Worm (Caenorhabditis elegans) whole organism, L1 larva: ENCODE data around the gene C49C3.7.

Experiments
- ama-1 ChIP-seq: fragments of 150-350 bp; optimal IDR thresholded peaks from 2 replicates; lab custom pipeline; 2014
- efl-1 ChIP-seq, 4 experiments: fragments of 150-350 bp; optimal IDR thresholded peaks in 3 of 4; peaks in 1 of 4; 1 replicate in 1 of 4; 2 replicates in 3 of 4; lab custom pipeline; 2014; ENCODE audit warnings: missing biosample characterization in 2 of 4, missing genetic modification characterization in 2 of 4, missing genetic modification reagents in 2 of 4
- elt-3 ChIP-seq, 6 experiments: fragments of 150-350 bp in 1 of 6; sonication (generic microtip); optimal IDR thresholded peaks; 2 replicates each; lab custom pipeline; 2017 to 2018; ENCODE audit warnings: missing biosample characterization in 6 of 6, missing genetic modification characterization in 6 of 6, inconsistent platforms in 1 of 6
- hpl-2 ChIP-seq: fragments of 150-350 bp; optimal IDR thresholded peaks from 2 replicates; lab custom pipeline; 2014; ENCODE audit warnings: missing biosample characterization, missing genetic modification reagents, missing genetic modification characterization
- lin-15B ChIP-seq: fragments of 150-350 bp; sonication (generic microtip); optimal IDR thresholded peaks from 3 replicates; lab custom pipeline; 2014; ENCODE audit warnings: missing biosample characterization, missing genetic modification characterization
- mab-9 ChIP-seq: fragments of 200-800 bp; sonication (Bioruptor generic); IDR thresholded peaks from 2 replicates; pipeline ENCODE4 v1.3.6; 2022; ENCODE audit warnings: missing genetic modification reagents, missing genetic modification characterization, missing compliant biosample characterization
- mdl-1 ChIP-seq, 2 experiments: fragments of 150-350 bp; optimal IDR thresholded peaks; 2 replicates each; lab custom pipeline; 2014 to 2017; ENCODE audit warnings: missing biosample characterization in 2 of 2, missing genetic modification characterization in 2 of 2, inconsistent platforms in 1 of 2
- nhr-11 ChIP-seq: fragments of 150-350 bp; optimal IDR thresholded peaks from 2 replicates; lab custom pipeline; 2014; ENCODE audit warnings: missing biosample characterization, missing genetic modification characterization
- nhr-20 ChIP-seq: sonication (generic microtip); optimal IDR thresholded peaks from 2 replicates; lab custom pipeline; 2016; ENCODE audit warnings: mild to moderate bottlenecking, missing genetic modification characterization, missing compliant biosample characterization
- nhr-77 ChIP-seq: fragments of 150-350 bp; optimal IDR thresholded peaks from 2 replicates; lab custom pipeline; 2014; ENCODE audit warnings: missing biosample characterization, missing genetic modification characterization
- snpc-4 ChIP-seq: fragments of 150-350 bp; optimal IDR thresholded peaks from 2 replicates; lab custom pipeline; 2014; ENCODE audit warnings: missing biosample characterization, missing genetic modification characterization
- unc-62 ChIP-seq: fragments of 150-350 bp; optimal IDR thresholded peaks from 2 replicates; lab custom pipeline; 2014; ENCODE audit warnings: missing biosample characterization, missing genetic modification reagents, missing genetic modification characterization
- unc-98 ChIP-seq: fragments of 200-800 bp; sonication (Bioruptor generic); IDR thresholded peaks from 2 replicates; pipeline ENCODE4 v1.3.6; 2022; ENCODE audit warnings: missing genetic modification characterization, missing compliant biosample characterization

DNA sequence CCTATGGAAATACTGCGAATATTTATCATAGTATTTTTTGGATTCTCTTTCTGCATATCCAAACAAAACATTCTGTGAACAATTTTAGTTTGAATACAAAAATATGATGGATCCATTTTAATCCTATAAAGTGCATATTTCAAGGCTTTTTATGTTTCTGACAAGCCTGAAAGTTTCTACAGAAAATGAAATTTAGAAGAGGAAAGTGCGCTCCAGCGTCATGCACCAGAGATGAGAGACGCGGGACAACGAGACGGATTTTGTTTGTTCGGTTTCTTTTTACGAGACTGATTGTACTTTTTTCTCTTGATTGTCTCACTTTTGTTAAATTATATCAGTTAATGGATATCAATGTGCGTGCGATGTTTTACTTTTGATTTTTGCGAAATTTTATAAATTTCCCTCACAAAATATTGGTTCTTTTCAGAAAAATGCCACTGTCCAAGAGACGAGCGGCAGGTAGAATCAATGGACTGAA lies 1.2 kb upstream of the C49C3.7 start, which contains the start of gene C49C3.6:
- TF ChIP-seq nhr-11 (no peak), hpl-2 (no peak), unc-62 (GFP tag; lab: Kevin White, UChicago) (no peak), unc-98 (GFP tag; lab: Robert Waterston, UW) (no peak), nhr-77 (tag; lab: Kevin White, UChicago) (no peak), elt-3 (tag; optimal IDR thresholded peaks at IDR 0.05; lab: Kevin White, UChicago) (no peak), mdl-1 (tag; optimal IDR thresholded peaks at IDR 0.05; lab: Kevin White, UChicago) (no peak), nhr-20 (no peak), mab-9 (GFP tag; lab: Robert Waterston, UW) (no peak), snpc-4 (no peak), efl-1 (optimal IDR thresholded peaks at IDR 0.05; lab: Kevin White, UChicago) (peak; percentile 43 to 45), efl-1 (GFP tag; optimal IDR thresholded peaks at IDR 0.05 in 1 of 2; lab: Kevin White, UChicago) (peak; percentile 18 to 91), lin-15B (tag; lab: Kevin White, UChicago) (peak; percentile 7), ama-1 (no peak)
